Worm (Caenorhabditis elegans): ENCODE measurements around the gene vps-15.

DNA sequence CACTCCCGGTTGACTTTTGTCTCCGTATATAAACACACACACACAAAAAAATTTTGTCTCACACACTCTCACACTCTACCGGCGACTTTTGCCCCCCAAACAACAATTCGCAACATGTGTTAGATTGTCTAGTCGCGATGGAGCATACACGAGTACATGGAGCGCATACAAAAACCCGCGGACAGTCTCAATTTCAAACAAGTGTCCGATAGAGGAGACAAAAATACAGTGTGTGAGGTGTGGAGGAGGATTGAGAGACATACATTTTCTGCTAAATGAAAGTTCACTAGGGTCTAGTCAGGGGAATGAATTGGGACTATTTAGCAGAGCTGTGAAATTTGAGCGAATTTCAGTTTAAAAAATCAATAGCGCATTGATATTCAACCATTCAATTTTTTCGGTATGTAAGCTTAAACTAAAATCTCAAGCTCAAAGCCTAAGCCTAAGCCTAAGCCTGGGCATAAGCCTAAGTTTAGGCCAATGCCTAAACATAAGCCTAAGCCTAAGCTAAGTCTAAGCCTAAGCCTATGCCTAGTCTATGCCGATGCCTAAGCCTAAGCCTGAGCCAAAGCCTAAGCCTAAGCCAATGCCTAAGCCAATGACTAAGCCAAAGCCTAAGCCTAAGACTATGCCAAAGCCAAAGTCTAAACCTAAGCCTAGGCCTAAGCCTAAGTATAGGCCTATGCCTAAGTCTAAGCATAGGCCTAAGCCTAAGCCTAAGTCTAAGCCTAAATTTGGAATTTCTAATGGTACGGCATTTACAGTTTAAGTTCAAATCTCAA is 7.3 kb upstream of the vps-15 start:
- TF ChIP-seq nhr-11 (tag; optimal IDR thresholded peaks at IDR 0.05) (no peak), ttx-3 (tag; optimal IDR thresholded peaks at IDR 0.05) (no peak), elt-2 (tag; optimal IDR thresholded peaks at IDR 0.05) (no peak), F13H6.1 (tag; optimal IDR thresholded peaks at IDR 0.05) (no peak), pha-4 (tag; optimal IDR thresholded peaks at IDR 0.05) (no peak), hlh-8 (tag; optimal IDR thresholded peaks at IDR 0.05) (no peak), ets-4 (tag; optimal IDR thresholded peaks at IDR 0.05) (no peak), nfya-1 (tag; optimal IDR thresholded peaks at IDR 0.05) (no peak), ama-1 (optimal IDR thresholded peaks at IDR 0.05) (no peak), hlh-13 (GFP tag; optimal IDR thresholded peaks at IDR 0.05) (no peak), ceh-45 (GFP tag; IDR thresholded peaks at IDR 0.05) (no peak), pax-1 (tag; optimal IDR thresholded peaks at IDR 0.05) (no peak)

All from whole organism, late embryonic.